Fruit fly (Drosophila melanogaster): ENCODE measurements around the gene Wdr82.

Wdr82 gene

dm6 chr2L:8370364-8371326 is 3.6 kb upstream of the Wdr82 start, which contains the start of gene CG17292 (continued):
- TF ChIP-seq Hsf (GFP tag; optimal IDR thresholded peaks at IDR 0.05): no peak
- TF ChIP-seq CG7928 (GFP tag; optimal IDR thresholded peaks at IDR 0.05): peak; percentile 28
- peak; percentile 49 for TF ChIP-seq CG13775 (GFP tag; optimal IDR thresholded peaks at IDR 0.05)
- no peak for TF ChIP-seq trem (tag; optimal IDR thresholded peaks at IDR 0.05)
- no peak for TF ChIP-seq CG7556 (GFP tag; optimal IDR thresholded peaks at IDR 0.05)
- TF ChIP-seq repo (GFP tag; optimal IDR thresholded peaks at IDR 0.05): peak; percentile 26
- TF ChIP-seq CG4707 (GFP tag; optimal IDR thresholded peaks at IDR 0.05): no peak
- TF ChIP-seq Hr39 (optimal IDR thresholded peaks at IDR 0.05): no peak
- TF ChIP-seq ac (GFP tag; optimal IDR thresholded peaks at IDR 0.05): no peak
- peak; percentile 60 for TF ChIP-seq HLH3B (GFP tag; IDR thresholded peaks at IDR 0.05)
- TF ChIP-seq twi (tag; optimal IDR thresholded peaks at IDR 0.05): no peak
- no peak for TF ChIP-seq CG1529 (GFP tag; optimal IDR thresholded peaks at IDR 0.05)
- TF ChIP-seq Awh (GFP tag; IDR thresholded peaks at IDR 0.05): peak; percentile 77; the same call in 1 of the 2 replicates
- TF ChIP-seq Sin3A (optimal IDR thresholded peaks at IDR 0.05): no peak
- TF ChIP-seq nmo (GFP tag; optimal IDR thresholded peaks at IDR 0.05): no peak
- TF ChIP-seq CG3065 (GFP tag; optimal IDR thresholded peaks at IDR 0.05): no peak
- peak; percentile 32; the same call in 1 of the 2 replicates for TF ChIP-seq CG11085 (GFP tag; IDR thresholded peaks at IDR 0.05)
- TF ChIP-seq Aef1 (GFP tag; IDR thresholded peaks at IDR 0.05): peak; percentile 20; the same call in 1 of the 3 replicates
- no peak for TF ChIP-seq CG6683 (GFP tag; optimal IDR thresholded peaks at IDR 0.05)
- TF ChIP-seq CG12236 (GFP tag; optimal IDR thresholded peaks at IDR 0.05): no peak
- no peak for TF ChIP-seq C15 (GFP tag; IDR thresholded peaks at IDR 0.05)
- no peak for TF ChIP-seq aop (GFP tag; IDR thresholded peaks at IDR 0.05)
- TF ChIP-seq Ptx1 (GFP tag; IDR thresholded peaks at IDR 0.05): no peak
- no peak for TF ChIP-seq CG8944 (GFP tag; optimal IDR thresholded peaks at IDR 0.05)
- peak; percentile 20; the same call in 1 of the 2 replicates for TF ChIP-seq Ada2b (GFP tag; IDR thresholded peaks at IDR 0.05)
- TF ChIP-seq inv (GFP tag; IDR thresholded peaks at IDR 0.05; ENCODE audit: partially characterized antibody): peak; percentile 85
- TF ChIP-seq hb (GFP tag; IDR thresholded peaks at IDR 0.05; ENCODE audit: partially characterized antibody): peak; percentile 84
- TF ChIP-seq tup (GFP tag; optimal IDR thresholded peaks at IDR 0.05): no peak
- TF ChIP-seq pho (GFP tag; optimal IDR thresholded peaks at IDR 0.05): peak; percentile 37
- TF ChIP-seq CG7745 (tag; optimal IDR thresholded peaks at IDR 0.05): no peak
- peak; percentile 30 for TF ChIP-seq Hand (GFP tag; optimal IDR thresholded peaks at IDR 0.05)
- no peak for TF ChIP-seq Doc2 (GFP tag; IDR thresholded peaks at IDR 0.05)
- TF ChIP-seq Jarid2 (GFP tag; optimal IDR thresholded peaks at IDR 0.05): peak; percentile 90
- TF ChIP-seq B-H2 (GFP tag; optimal IDR thresholded peaks at IDR 0.05): peak; percentile 74
- TF ChIP-seq CHES-1-like (GFP tag; optimal IDR thresholded peaks at IDR 0.05): peak; percentile 27
- TF ChIP-seq CG14965 (GFP tag; optimal IDR thresholded peaks at IDR 0.05; ENCODE audit: borderline replicate concordance): no peak
- TF ChIP-seq lab (GFP tag; optimal IDR thresholded peaks at IDR 0.05): peak; percentile 81
- no peak for TF ChIP-seq hkb (optimal IDR thresholded peaks at IDR 0.05)
- peak; percentile 85 for TF ChIP-seq hkb (GFP tag; IDR thresholded peaks at IDR 0.05)
- TF ChIP-seq CG30431 (GFP tag; optimal IDR thresholded peaks at IDR 0.05): no peak
- TF ChIP-seq psq (GFP tag; optimal IDR thresholded peaks at IDR 0.05): no peak
- peak; percentile 64 for TF ChIP-seq CG12071 (GFP tag; optimal IDR thresholded peaks at IDR 0.05)
- no peak for TF ChIP-seq cato (GFP tag; optimal IDR thresholded peaks at IDR 0.05; ENCODE audit: borderline replicate concordance)
- TF ChIP-seq CG34422 (GFP tag; IDR thresholded peaks at IDR 0.05): peak; percentile 77; the same call in 1 of the 3 replicates
- TF ChIP-seq CG2116 (GFP tag; optimal IDR thresholded peaks at IDR 0.05): peak; percentile 58
- TF ChIP-seq Dfd (GFP tag; optimal IDR thresholded peaks at IDR 0.05): no peak
- TF ChIP-seq CG2120 (GFP tag; optimal IDR thresholded peaks at IDR 0.05): peak; percentile 60
- no peak for TF ChIP-seq eve (GFP tag; optimal IDR thresholded peaks at IDR 0.05)
- TF ChIP-seq E2f2 (GFP tag; IDR thresholded peaks at IDR 0.05): peak; percentile 66
- TF ChIP-seq jing (GFP tag; optimal IDR thresholded peaks at IDR 0.05): no peak

Measured in whole organism, embryonic.